Worm (Caenorhabditis elegans): ENCODE measurements around the gene C07B5.6.

ce11 chrX:9499355-9499754 lies 19.5 kb upstream of the C07B5.6 start:
- TF ChIP-seq ref-1 (GFP tag; conservative IDR thresholded peaks at IDR 0.05): no peak
- TF ChIP-seq med-1 (GFP tag; optimal IDR thresholded peaks at IDR 0.05; ENCODE audit: insufficient read depth): no peak
- no peak for TF ChIP-seq ztf-23 (GFP tag; IDR thresholded peaks at IDR 0.05)
